Fruit fly (Drosophila melanogaster) S2 (cell line): Measurements from ENCODE around the gene CG7227.

ENCODE experiments used
- CG8478 ChIP-seq: fragments of >200 bp; optimal IDR thresholded peaks from 2 replicates; lab custom pipeline; 2018
- CTCF ChIP-seq, 2 experiments: fragments of >200 bp; optimal IDR thresholded peaks; 2 replicates each; lab custom pipeline; 2018

dm6 chr2L:7984889-7985514 is 12.9 kb downstream of the CG7227 start:
- TF ChIP-seq CTCF (optimal IDR thresholded peaks at IDR 0.05; lab: Kevin White, UChicago) (no peak), CG8478 (lab: Kevin White, UChicago) (no peak)
